Worm (Caenorhabditis elegans) whole organism, L4 larva: ENCODE data around the gene nid-1.

Source experiments
- aly-2 ChIP-seq: sonication (generic microtip); optimal IDR thresholded peaks from 2 replicates; lab custom pipeline; 2018; ENCODE audit warnings: missing biosample characterization, missing genetic modification characterization
- ceh-28 ChIP-seq: fragments of 150-350 bp; optimal IDR thresholded peaks from 2 replicates; lab custom pipeline; 2014; ENCODE audit warnings: missing biosample characterization, missing genetic modification reagents, missing genetic modification characterization
- lin-15B ChIP-seq: fragments of 150-350 bp; sonication (generic microtip); optimal IDR thresholded peaks from 3 replicates; lab custom pipeline; 2014; ENCODE audit warnings: missing biosample characterization, missing genetic modification characterization
- lin-29 ChIP-seq: fragments of 200-800 bp; sonication (Bioruptor generic); IDR thresholded peaks from 2 replicates; pipeline ENCODE4 v1.3.6; 2022; ENCODE audit warnings: missing genetic modification reagents, missing genetic modification characterization, missing compliant biosample characterization
- set-16 ChIP-seq: fragments of 200-800 bp; sonication (Bioruptor generic); IDR thresholded peaks from 2 replicates; pipeline ENCODE4 v1.3.6; 2022; ENCODE audit warnings: missing genetic modification reagents, missing genetic modification characterization, missing compliant biosample characterization
- unc-130 ChIP-seq: sonication (generic microtip); optimal IDR thresholded peaks from 2 replicates; lab custom pipeline; 2016; ENCODE audit warnings: missing genetic modification reagents, missing genetic modification characterization, missing compliant biosample characterization
- zag-1 ChIP-seq: fragments of 150-350 bp; optimal IDR thresholded peaks from 2 replicates; lab custom pipeline; 2014; ENCODE audit warnings: missing biosample characterization, missing genetic modification characterization

DNA sequence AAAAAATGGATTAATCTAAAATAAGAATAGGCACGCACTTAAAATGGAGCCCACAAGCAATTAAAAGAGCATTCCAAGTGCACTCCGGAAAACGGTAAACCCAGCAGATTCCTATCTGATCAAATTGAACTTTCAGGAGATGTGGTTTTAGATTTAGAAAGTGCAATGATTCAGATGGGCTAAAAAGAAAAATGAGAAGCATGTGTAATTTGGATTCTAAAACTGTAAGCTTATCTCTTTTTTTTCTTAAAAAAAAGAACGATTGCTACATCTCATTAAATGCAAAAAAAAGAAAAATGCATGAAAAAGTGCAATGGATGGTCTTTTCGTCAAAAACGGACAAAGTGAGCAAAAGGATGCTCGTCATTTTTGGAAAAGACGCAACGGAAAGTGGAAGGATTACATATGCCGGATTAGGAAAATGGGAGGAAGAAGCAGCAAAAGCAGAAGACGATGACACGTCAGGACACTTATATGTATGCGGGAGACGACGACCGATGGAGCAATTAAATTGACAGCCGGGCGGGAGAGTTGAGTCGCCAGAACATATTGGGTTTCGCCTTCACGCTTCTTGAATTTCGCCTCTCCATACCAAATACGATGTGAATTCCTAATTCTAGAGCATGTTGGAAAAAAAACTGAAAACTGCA is 11.2 kb upstream of the nid-1 start:
- no peak for TF ChIP-seq aly-2 (tag; lab: Kevin White, UChicago)
- TF ChIP-seq zag-1 (tag; lab: Kevin White, UChicago): no peak
- no peak for TF ChIP-seq ceh-28 (tag; lab: Kevin White, UChicago)
- TF ChIP-seq lin-29: no peak
- no peak for TF ChIP-seq lin-15B (tag; lab: Kevin White, UChicago)
- no peak for TF ChIP-seq unc-130
- TF ChIP-seq set-16 (GFP tag; lab: Robert Waterston, UW): no peak
